Fruit fly (Drosophila melanogaster) whole organism, pupa: ENCODE data around the gene HipHop.
A peak's percentile ranks its signal among the peaks of the same experiment; 100 is the strongest.

ENCODE experiments used
- CG10348 ChIP-seq: fragments of 200-800 bp; sonication (Bioruptor generic); IDR thresholded peaks from 2 replicates; pipeline ENCODE4 v1.3.6; 2022; ENCODE audit warnings: missing biosample characterization, missing genetic modification characterization
- CG12605 ChIP-seq: fragments of 200-800 bp; sonication (Bioruptor generic); IDR thresholded peaks from 2 replicates; pipeline ENCODE4 v1.3.6; 2022; ENCODE audit warnings: missing biosample characterization, missing genetic modification characterization
- CG13204 ChIP-seq: fragments of 200-800 bp; sonication (Bioruptor generic); optimal IDR thresholded peaks from 2 replicates; lab custom pipeline; 2018; ENCODE audit warnings: missing biosample characterization, mild to moderate bottlenecking, missing genetic modification characterization, moderate library complexity
- CG14655 ChIP-seq: fragments of 200-800 bp; sonication (Bioruptor generic); optimal IDR thresholded peaks from 3 replicates; lab custom pipeline; 2017; ENCODE audit warnings: mild to moderate bottlenecking, missing biosample characterization, missing genetic modification reagents, missing genetic modification characterization
- CG15710 ChIP-seq: fragments of 200-800 bp; sonication (Bioruptor generic); optimal IDR thresholded peaks from 2 replicates; lab custom pipeline; 2018; ENCODE audit warnings: missing biosample characterization, mild to moderate bottlenecking, missing genetic modification characterization, moderate library complexity
- CG17806 ChIP-seq: fragments of 200-800 bp; sonication (Bioruptor generic); optimal IDR thresholded peaks from 2 replicates; lab custom pipeline; 2018; ENCODE audit warnings: missing biosample characterization, mild to moderate bottlenecking, missing genetic modification characterization, moderate library complexity
- CG32121 ChIP-seq: fragments of 200-800 bp; sonication (Bioruptor generic); IDR thresholded peaks from 2 replicates; pipeline ENCODE4 v1.3.6; 2022; ENCODE audit warnings: missing biosample characterization, missing genetic modification characterization
- CG34367 ChIP-seq: fragments of 200-800 bp; sonication (Bioruptor generic); optimal IDR thresholded peaks from 2 replicates; lab custom pipeline; 2018; ENCODE audit warnings: missing biosample characterization, mild to moderate bottlenecking, missing genetic modification characterization
- CG4496 ChIP-seq: fragments of 200-800 bp; sonication (Bioruptor generic); IDR thresholded peaks from 3 replicates; pipeline ENCODE4 v1.3.6; 2022; ENCODE audit warnings: missing biosample characterization, missing genetic modification characterization
- CG8159 ChIP-seq: fragments of 200-800 bp; sonication (Bioruptor generic); optimal IDR thresholded peaks from 3 replicates; lab custom pipeline; 2018; ENCODE audit warnings: missing biosample characterization, mild to moderate bottlenecking, missing genetic modification characterization, moderate library complexity
- CG8301 ChIP-seq: fragments of 200-800 bp; sonication (Bioruptor generic); optimal IDR thresholded peaks from 2 replicates; lab custom pipeline; 2018; ENCODE audit warnings: missing biosample characterization, mild to moderate bottlenecking, missing genetic modification characterization
- CG9948 ChIP-seq: fragments of 200-800 bp; sonication (Bioruptor generic); optimal IDR thresholded peaks from 2 replicates; lab custom pipeline; 2018; ENCODE audit warnings: missing biosample characterization, mild to moderate bottlenecking, missing genetic modification characterization, moderate library complexity
- D1 ChIP-seq: fragments of 200-800 bp; sonication (Bioruptor generic); optimal IDR thresholded peaks from 2 replicates; lab custom pipeline; 2018; ENCODE audit warnings: missing biosample characterization, mild to moderate bottlenecking, missing genetic modification characterization, moderate library complexity
- EcR ChIP-seq: fragments of 200-800 bp; sonication (Bioruptor generic); optimal IDR thresholded peaks from 3 replicates; lab custom pipeline; 2019; ENCODE audit warnings: missing biosample characterization, missing genetic modification characterization, mild to moderate bottlenecking, moderate library complexity, missing genetic modification reagents
- Ets98B ChIP-seq: fragments of 200-800 bp; sonication (Bioruptor generic); IDR thresholded peaks from 2 replicates; pipeline ENCODE4 v1.3.6; 2022; ENCODE audit warnings: missing biosample characterization, missing genetic modification characterization
- Pif1A ChIP-seq: fragments of 200-800 bp; sonication (Bioruptor generic); optimal IDR thresholded peaks from 3 replicates; lab custom pipeline; 2016; ENCODE audit warnings: missing biosample characterization, missing genetic modification characterization
- Pif1B ChIP-seq: fragments of 200-800 bp; sonication (Bioruptor generic); optimal IDR thresholded peaks from 3 replicates; lab custom pipeline; 2016; ENCODE audit warnings: missing biosample characterization, missing genetic modification characterization
- Snoo ChIP-seq: fragments of 200-800 bp; sonication (Bioruptor generic); optimal IDR thresholded peaks from 3 replicates; lab custom pipeline; 2017; ENCODE audit warnings: missing biosample characterization, mild to moderate bottlenecking, missing genetic modification characterization, inconsistent platforms
- fd96Ca ChIP-seq: fragments of 200-800 bp; sonication (Bioruptor generic); IDR thresholded peaks from 3 replicates; pipeline ENCODE4 v1.3.6; 2022; ENCODE audit warnings: missing biosample characterization, missing genetic modification characterization
- gl ChIP-seq: fragments of 200-800 bp; sonication (Bioruptor generic); optimal IDR thresholded peaks from 2 replicates; lab custom pipeline; 2018; ENCODE audit warnings: missing biosample characterization, mild to moderate bottlenecking, missing genetic modification characterization
- rn ChIP-seq: fragments of 200-800 bp; sonication (Bioruptor generic); IDR thresholded peaks from 2 replicates; pipeline ENCODE4 v1.3.6; 2022; ENCODE audit warnings: missing biosample characterization, missing genetic modification characterization

The HipHop gene

dm6 chr3L:18820638-18821382 is at the start of gene HipHop, which contains the start of gene CG14073:
Gene HipHop, plus strand, starts transcription at chr3L:18821171.
Gene CG14073, minus strand, starts transcription at chr3L:18820675.
- TF ChIP-seq CG15710 (tag; lab: Kevin White, UChicago) (no peak), CG9948 (tag; lab: Kevin White, UChicago) (no peak), CG10348 (GFP tag; lab: Robert Waterston, UW) (no peak), rn (GFP tag; lab: Robert Waterston, UW) (no peak), Snoo (no peak), EcR (no peak), Pif1A (GFP tag; lab: Kevin White, UChicago) (no peak), CG8159 (no peak)

- TF ChIP-seq CG8301 (tag; lab: Kevin White, UChicago) (no peak), CG17806 (tag; lab: Kevin White, UChicago) (no peak), CG9948 (tag; lab: Kevin White, UChicago) (no peak), CG13204 (GFP tag; lab: Kevin White, UChicago) (no peak), Ets98B (GFP tag; lab: Robert Waterston, UW) (no peak), rn (GFP tag; lab: Robert Waterston, UW) (no peak), D1 (tag; lab: Kevin White, UChicago) (no peak), CG12605 (GFP tag; lab: Robert Waterston, UW) (no peak), CG14655 (no peak), gl (tag; lab: Kevin White, UChicago) (no peak), CG34367 (tag; lab: Kevin White, UChicago) (no peak), EcR (no peak), Pif1A (GFP tag; lab: Kevin White, UChicago) (no peak), fd96Ca (GFP tag; lab: Robert Waterston, UW) (no peak)
Observed at dm6 chr3L:18772014-18772560, 48.9 kb upstream of the HipHop start.

dm6 chr3L:18781653-18782629 is 39.0 kb upstream of the HipHop start:
- TF ChIP-seq CG14655 (no peak), CG17806 (tag; lab: Kevin White, UChicago) (no peak), CG8159 (peak; percentile 51), fd96Ca (GFP tag; lab: Robert Waterston, UW) (0 out of 3 replicates have a peak, but pooled peaks have one; percentile 31), Snoo (no peak), CG12605 (GFP tag; lab: Robert Waterston, UW) (no peak), CG10348 (GFP tag; lab: Robert Waterston, UW) (peak; percentile 73; the same call in 1 of the 2 replicates), CG8301 (tag; lab: Kevin White, UChicago) (no peak), CG4496 (GFP tag; lab: Robert Waterston, UW) (peak; percentile 50), Pif1A (GFP tag; lab: Kevin White, UChicago) (peak; percentile 15), CG34367 (tag; lab: Kevin White, UChicago) (no peak), D1 (tag; lab: Kevin White, UChicago) (no peak), Ets98B (GFP tag; lab: Robert Waterston, UW) (no peak), CG32121 (0 out of 2 replicates have a peak, but pooled peaks have one; percentile 8), CG13204 (GFP tag; lab: Kevin White, UChicago) (no peak), rn (GFP tag; lab: Robert Waterston, UW) (0 out of 2 replicates have a peak, but pooled peaks have one; percentile 2)
- TF ChIP-seq, all 21 proteins: peak for 7

- TF ChIP-seq Ets98B (GFP tag; lab: Robert Waterston, UW) (no peak), rn (GFP tag; lab: Robert Waterston, UW) (no peak), CG14655 (no peak), gl (tag; lab: Kevin White, UChicago) (no peak), CG12605 (GFP tag; lab: Robert Waterston, UW) (no peak), CG8159 (no peak), CG8301 (tag; lab: Kevin White, UChicago) (no peak)
Observed at dm6 chr3L:18782653-18783052, 38.3 kb upstream of the HipHop start.

- peak; percentile 50 for TF ChIP-seq CG12605 (GFP tag; lab: Robert Waterston, UW)
- TF ChIP-seq CG34367 (tag; lab: Kevin White, UChicago), result peak; percentile 29
- peak; percentile 35 for TF ChIP-seq CG8159
- TF ChIP-seq CG8301 (tag; lab: Kevin White, UChicago), result peak; percentile 19
- TF ChIP-seq CG15710 (tag; lab: Kevin White, UChicago), result peak; percentile 51
- TF ChIP-seq CG17806 (tag; lab: Kevin White, UChicago), result peak; percentile 31
- TF ChIP-seq D1 (tag; lab: Kevin White, UChicago), result no peak
- peak; percentile 37; the same call in 1 of the 2 replicates for TF ChIP-seq CG10348 (GFP tag; lab: Robert Waterston, UW)
- no peak for TF ChIP-seq Pif1A (GFP tag; lab: Kevin White, UChicago)
- peak; percentile 83 for TF ChIP-seq CG4496 (GFP tag; lab: Robert Waterston, UW)
- peak; percentile 80 for TF ChIP-seq fd96Ca (GFP tag; lab: Robert Waterston, UW)
- TF ChIP-seq Snoo, result no peak
- TF ChIP-seq CG9948 (tag; lab: Kevin White, UChicago), result no peak
- TF ChIP-seq gl (tag; lab: Kevin White, UChicago), result no peak
- TF ChIP-seq Pif1B (GFP tag; lab: Kevin White, UChicago), result no peak
- TF ChIP-seq CG32121, result peak; percentile 93
- TF ChIP-seq CG13204 (GFP tag; lab: Kevin White, UChicago), result peak; percentile 25
- TF ChIP-seq CG14655, result peak; percentile 13
- peak; percentile 84 for TF ChIP-seq Ets98B (GFP tag; lab: Robert Waterston, UW)
- peak; percentile 58 for TF ChIP-seq rn (GFP tag; lab: Robert Waterston, UW)
- TF ChIP-seq EcR, result peak; percentile 6
Observed at dm6 chr3L:18783544-18783943, 37.4 kb upstream of the HipHop start.
